Worm (Caenorhabditis elegans) whole organism, L4 larva: ENCODE results near the gene pei-2.

Experiments
- F26F4.8 ChIP-seq: fragments of 200-800 bp; sonication (Bioruptor generic); conservative IDR thresholded peaks from 2 replicates; pipeline ENCODE4 v1.3.6; 2022; ENCODE audit warnings: missing genetic modification characterization, missing compliant biosample characterization
- F49E8.2 ChIP-seq: sonication (generic microtip); optimal IDR thresholded peaks from 2 replicates; lab custom pipeline; 2016; ENCODE audit warnings: missing compliant biosample characterization, mild to moderate bottlenecking, missing genetic modification characterization, borderline replicate concordance
- R02D3.7 ChIP-seq: fragments of 150-350 bp; sonication (generic microtip); optimal IDR thresholded peaks from 3 replicates; lab custom pipeline; 2014; ENCODE audit warnings: missing biosample characterization, missing genetic modification characterization
- T20F7.1 ChIP-seq: fragments of 200-800 bp; sonication (Bioruptor generic); optimal IDR thresholded peaks from 2 replicates; lab custom pipeline; 2018; ENCODE audit warnings: mild to moderate bottlenecking, missing genetic modification characterization, missing compliant biosample characterization
- T26A8.4 ChIP-seq: fragments of 200-800 bp; sonication (Bioruptor generic); IDR thresholded peaks from 2 replicates; pipeline ENCODE4 v1.3.6; 2022; ENCODE audit warnings: missing genetic modification characterization, missing compliant biosample characterization
- Y105C5A.15 ChIP-seq: fragments of 200-800 bp; sonication (Bioruptor generic); IDR thresholded peaks from 2 replicates; pipeline ENCODE4 v1.3.6; 2022; ENCODE audit warnings: missing genetic modification characterization, missing compliant biosample characterization
- ZK546.5 ChIP-seq, 2 experiments: sonication (generic microtip); optimal IDR thresholded peaks; 2 replicates each; lab custom pipeline; 2017; ENCODE audit warnings: missing biosample characterization in 2 of 2, missing genetic modification characterization in 2 of 2
- aha-1 ChIP-seq: fragments of 150-350 bp; peaks from one replicate; lab custom pipeline; 2014; ENCODE audit warnings: missing biosample characterization, missing genetic modification characterization
- ama-1 ChIP-seq: fragments of 150-350 bp; optimal IDR thresholded peaks from 2 replicates; lab custom pipeline; 2014; ENCODE audit warnings: inconsistent platforms, mixed read lengths
- attf-4 ChIP-seq: sonication (generic microtip); optimal IDR thresholded peaks from 3 replicates; lab custom pipeline; 2017; ENCODE audit warnings: missing biosample characterization, missing genetic modification characterization
- ceh-44 ChIP-seq: fragments of 200-800 bp; sonication (Bioruptor generic); IDR thresholded peaks from 2 replicates; pipeline ENCODE4 v1.3.6; 2022; ENCODE audit warnings: missing genetic modification reagents, missing genetic modification characterization, missing compliant biosample characterization
- ceh-62 ChIP-seq: sonication (generic microtip); optimal IDR thresholded peaks from 2 replicates; lab custom pipeline; 2017; ENCODE audit warnings: missing biosample characterization, missing genetic modification characterization
- daf-12 ChIP-seq: fragments of 150-350 bp; optimal IDR thresholded peaks from 2 replicates; lab custom pipeline; 2014; ENCODE audit warnings: missing biosample characterization, missing genetic modification reagents, missing genetic modification characterization
- daf-16 ChIP-seq, 3 experiments: sonication (generic microtip); optimal IDR thresholded peaks; 2 replicates each; lab custom pipeline; 2016 to 2017; ENCODE audit warnings: missing genetic modification characterization in 3 of 3, missing genetic modification reagents in 3 of 3, mild to moderate bottlenecking in 2 of 3, missing compliant biosample characterization in 2 of 3, missing biosample characterization in 1 of 3, moderate library complexity in 1 of 3
- dmd-6 ChIP-seq: fragments of 200-800 bp; sonication (Bioruptor generic); IDR thresholded peaks from 2 replicates; pipeline ENCODE4 v1.3.6; 2022; ENCODE audit warnings: missing genetic modification reagents, missing genetic modification characterization, missing compliant biosample characterization
- dmd-8 ChIP-seq: fragments of 200-800 bp; sonication (Bioruptor generic); IDR thresholded peaks from 2 replicates; pipeline ENCODE4 v1.3.6; 2022; ENCODE audit warnings: missing genetic modification characterization, missing compliant biosample characterization
- duxl-1 ChIP-seq: sonication (generic microtip); optimal IDR thresholded peaks from 2 replicates; lab custom pipeline; 2016; ENCODE audit warnings: mild to moderate bottlenecking, missing genetic modification characterization, moderate library complexity, missing compliant biosample characterization; ENCODE audit not compliant: poor library complexity
- fos-1 ChIP-seq: fragments of 150-350 bp; optimal IDR thresholded peaks from 2 replicates; lab custom pipeline; 2014; ENCODE audit warnings: missing biosample characterization, missing genetic modification characterization
- hif-1 ChIP-seq, 2 experiments: sonication (generic microtip); optimal IDR thresholded peaks; 2 replicates each; lab custom pipeline; 2016 to 2017; ENCODE audit warnings: missing compliant biosample characterization in 2 of 2, missing genetic modification characterization in 2 of 2, missing genetic modification reagents in 2 of 2, missing genotype in 2 of 2, mild to moderate bottlenecking in 1 of 2
- hlh-11 ChIP-seq: fragments of 200-800 bp; sonication (Bioruptor generic); optimal IDR thresholded peaks from 2 replicates; lab custom pipeline; 2018; ENCODE audit warnings: mild to moderate bottlenecking, missing genetic modification characterization, missing compliant biosample characterization
- hlh-30 ChIP-seq: sonication (generic microtip); optimal IDR thresholded peaks from 2 replicates; lab custom pipeline; 2017; ENCODE audit warnings: antibody characterized with exemption, mild to moderate bottlenecking, missing genetic modification characterization, missing compliant biosample characterization; ENCODE audit not compliant: insufficient read depth
- lim-7 ChIP-seq: fragments of 200-800 bp; sonication (Bioruptor generic); IDR thresholded peaks from 2 replicates; pipeline ENCODE4 v1.3.6; 2022; ENCODE audit warnings: missing genetic modification characterization, missing compliant biosample characterization
- lin-38 ChIP-seq: fragments of 200-800 bp; sonication (Bioruptor generic); IDR thresholded peaks from 2 replicates; pipeline ENCODE4 v1.3.6; 2022; ENCODE audit warnings: missing genetic modification reagents, missing genetic modification characterization, missing compliant biosample characterization
- lir-3 ChIP-seq: sonication (generic microtip); optimal IDR thresholded peaks from 2 replicates; lab custom pipeline; 2016; ENCODE audit warnings: mild to moderate bottlenecking, missing genetic modification characterization, missing compliant biosample characterization
- lsy-2 ChIP-seq, 2 experiments: fragments of 150-350 bp in 1 of 2; sonication (generic microtip) in 1 of 2; optimal IDR thresholded peaks; 2 replicates each; lab custom pipeline; 2014 to 2017; ENCODE audit warnings: missing biosample characterization in 2 of 2, missing genetic modification characterization in 2 of 2
- madf-5 ChIP-seq, 2 experiments: fragments of 200-800 bp; sonication (Bioruptor generic); IDR thresholded peaks; 2 replicates each; pipeline ENCODE4 v1.3.6; 2022; ENCODE audit warnings: missing compliant biosample characterization in 2 of 2, missing genetic modification characterization in 2 of 2
- nhr-111 ChIP-seq: fragments of 200-800 bp; sonication (Bioruptor generic); optimal IDR thresholded peaks from 2 replicates; lab custom pipeline; 2018; ENCODE audit warnings: mild to moderate bottlenecking, missing genetic modification characterization, missing compliant biosample characterization
- nhr-6 ChIP-seq: fragments of 150-350 bp; optimal IDR thresholded peaks from 2 replicates; lab custom pipeline; 2014; ENCODE audit warnings: missing biosample characterization, missing genetic modification characterization
- pqm-1 ChIP-seq: sonication (generic microtip); optimal IDR thresholded peaks from 2 replicates; lab custom pipeline; 2017; ENCODE audit warnings: missing biosample characterization, missing genetic modification characterization
- rbr-2 ChIP-seq: sonication (generic microtip); optimal IDR thresholded peaks from 2 replicates; lab custom pipeline; 2016; ENCODE audit warnings: missing genotype, missing genetic modification characterization, missing compliant biosample characterization
- sdz-12 ChIP-seq: fragments of 200-800 bp; sonication (Bioruptor generic); optimal IDR thresholded peaks from 2 replicates; lab custom pipeline; 2018; ENCODE audit warnings: mild to moderate bottlenecking, missing genetic modification characterization, missing compliant biosample characterization
- set-16 ChIP-seq: fragments of 200-800 bp; sonication (Bioruptor generic); IDR thresholded peaks from 2 replicates; pipeline ENCODE4 v1.3.6; 2022; ENCODE audit warnings: missing genetic modification reagents, missing genetic modification characterization, missing compliant biosample characterization
- skn-1 ChIP-seq: fragments of 150-350 bp; optimal IDR thresholded peaks from 2 replicates; lab custom pipeline; 2014; ENCODE audit warnings: missing biosample characterization, missing genetic modification characterization
- snpc-1.2 ChIP-seq: fragments of 200-800 bp; sonication (Bioruptor generic); IDR thresholded peaks from 2 replicates; pipeline ENCODE4 v1.3.6; 2022; ENCODE audit warnings: missing genetic modification reagents, missing genetic modification characterization, missing compliant biosample characterization
- spr-1 ChIP-seq: sonication (generic microtip); optimal IDR thresholded peaks from 2 replicates; lab custom pipeline; 2016; ENCODE audit warnings: mild to moderate bottlenecking, missing genetic modification characterization, missing compliant biosample characterization
- zag-1 ChIP-seq: fragments of 150-350 bp; optimal IDR thresholded peaks from 2 replicates; lab custom pipeline; 2014; ENCODE audit warnings: missing biosample characterization, missing genetic modification characterization
- zfp-3 ChIP-seq: fragments of 200-800 bp; sonication (Bioruptor generic); conservative IDR thresholded peaks from 2 replicates; pipeline ENCODE4 v1.3.6; 2022; ENCODE audit warnings: missing genetic modification reagents, missing genetic modification characterization, missing compliant biosample characterization
- zip-2 ChIP-seq: fragments of 150-350 bp; optimal IDR thresholded peaks from 2 replicates; lab custom pipeline; 2014; ENCODE audit warnings: missing biosample characterization, missing genetic modification characterization
- ztf-11 ChIP-seq: fragments of 150-350 bp; optimal IDR thresholded peaks from 2 replicates; lab custom pipeline; 2014; ENCODE audit warnings: missing biosample characterization, missing genetic modification characterization

pei-2 gene

DNA sequence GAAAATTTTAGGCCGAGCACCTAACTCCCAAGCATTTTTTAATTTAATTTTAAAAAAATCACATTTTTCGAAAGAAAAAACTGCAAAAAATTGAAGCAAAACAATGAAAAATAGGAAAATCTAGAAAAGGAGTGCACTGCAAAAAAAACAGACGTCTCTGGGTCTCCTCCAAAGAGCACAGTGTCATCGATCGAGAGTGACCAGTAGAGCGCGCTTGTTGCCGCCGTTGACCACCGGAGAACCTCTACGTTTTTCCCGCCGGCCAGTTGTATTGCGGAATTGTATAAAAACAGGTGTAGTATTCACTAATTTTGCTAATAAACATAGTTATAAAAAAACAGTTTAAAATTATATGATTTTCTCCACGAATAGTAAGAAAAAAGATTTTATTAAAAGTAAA is 26.1 kb upstream of the pei-2 start:
- TF ChIP-seq T20F7.1 (GFP tag; lab: Kevin White, UChicago) (no peak), Y105C5A.15 (GFP tag; lab: Robert Waterston, UW) (no peak), ztf-11 (tag; lab: Kevin White, UChicago) (no peak), zag-1 (tag; lab: Kevin White, UChicago) (no peak), hlh-30 (tag; lab: Kevin White, UChicago) (no peak), dmd-8 (GFP tag; lab: Robert Waterston, UW) (no peak), attf-4 (tag; lab: Kevin White, UChicago) (no peak), daf-12 (no peak), ZK546.5 (tag; optimal IDR thresholded peaks at IDR 0.05; lab: Kevin White, UChicago) (no peak), madf-5 (GFP tag; IDR thresholded peaks at IDR 0.05; lab: Robert Waterston, UW) (no peak), set-16 (GFP tag; lab: Robert Waterston, UW) (no peak), snpc-1.2 (GFP tag; lab: Robert Waterston, UW) (no peak), F26F4.8 (GFP tag; lab: Robert Waterston, UW) (no peak), ceh-44 (GFP tag; lab: Robert Waterston, UW) (no peak), ceh-62 (tag; lab: Kevin White, UChicago) (no peak), aha-1 (no peak), daf-16 (GFP tag; optimal IDR thresholded peaks at IDR 0.05; lab: Kevin White, UChicago) (no peak), daf-16 (tag; optimal IDR thresholded peaks at IDR 0.05; lab: Kevin White, UChicago) (peak; percentile 45), F49E8.2 (tag; lab: Kevin White, UChicago) (no peak), lin-38 (GFP tag; lab: Robert Waterston, UW) (peak; percentile 59), lsy-2 (tag; optimal IDR thresholded peaks at IDR 0.05; lab: Kevin White, UChicago) (no peak), rbr-2 (tag; lab: Kevin White, UChicago) (no peak), lim-7 (GFP tag; lab: Robert Waterston, UW) (no peak), hlh-11 (tag; lab: Kevin White, UChicago) (peak; percentile 4), zip-2 (tag; lab: Kevin White, UChicago) (no peak), fos-1 (no peak)

- TF ChIP-seq sdz-12 (GFP tag; lab: Kevin White, UChicago) = no peak
- TF ChIP-seq skn-1 = no peak
- TF ChIP-seq nhr-6 (tag; lab: Kevin White, UChicago) = no peak
- no peak for TF ChIP-seq spr-1 (tag; lab: Kevin White, UChicago)
- no peak for TF ChIP-seq duxl-1 (tag; lab: Kevin White, UChicago)
- no peak for TF ChIP-seq hif-1 (tag; optimal IDR thresholded peaks at IDR 0.05; lab: Kevin White, UChicago)
- TF ChIP-seq pqm-1 (tag; lab: Kevin White, UChicago) = no peak
- no peak for TF ChIP-seq zfp-3 (GFP tag; lab: Robert Waterston, UW)
- no peak for TF ChIP-seq F26F4.8 (GFP tag; lab: Robert Waterston, UW)
- TF ChIP-seq aha-1 = no peak
- TF ChIP-seq lir-3 (tag; lab: Kevin White, UChicago) = no peak
- no peak for TF ChIP-seq T26A8.4 (GFP tag; lab: Robert Waterston, UW)
- TF ChIP-seq R02D3.7 = no peak
Measured at ce11 chrV:1048482-1048881, 25.2 kb upstream of the pei-2 start, which contains the start of gene nra-4. Gene nra-4 (minus strand): TSS chrV:1048582.

ce11 chrV:1047251-1047650 is 24.0 kb upstream of the pei-2 start:
- TF ChIP-seq nhr-111 (no peak), aha-1 (peak; percentile 35)

ce11 chrV:1038074-1038473 is 14.8 kb upstream of the pei-2 start:
- TF ChIP-seq dmd-6 = peak; percentile 51
- TF ChIP-seq hif-1 (tag; optimal IDR thresholded peaks at IDR 0.05; lab: Kevin White, UChicago) = peak in 1 of 2 experiments; percentile 82
- no peak for TF ChIP-seq skn-1
- no peak for TF ChIP-seq ama-1 (lab: Kevin White, UChicago)
